Fruit fly (Drosophila melanogaster) whole organism, embryonic: ENCODE data around the gene Amacr.

Experiments used
- Atf6 ChIP-seq: fragments of 200-800 bp; sonication (Bioruptor generic); IDR thresholded peaks from 2 replicates; pipeline ENCODE4 v1.3.6; 2022; ENCODE audit warnings: missing biosample characterization, missing genetic modification characterization
- Awh ChIP-seq: fragments of 200-800 bp; sonication (Bioruptor generic); IDR thresholded peaks from 2 replicates; pipeline ENCODE4, ENCODE4 v1.3.6; 2022; ENCODE audit warnings: missing biosample characterization, missing genetic modification characterization
- CG10321 ChIP-seq: fragments of 200-800 bp; sonication (Bioruptor generic); IDR thresholded peaks from 2 replicates; pipeline ENCODE4 v1.3.6; 2022; ENCODE audit warnings: missing biosample characterization, missing genetic modification characterization
- CG10959 ChIP-seq: fragments of 200-800 bp; sonication (Bioruptor generic); IDR thresholded peaks from 2 replicates; pipeline ENCODE4 v1.3.6; 2022; ENCODE audit warnings: missing biosample characterization, missing genetic modification characterization
- CG12155 ChIP-seq: fragments of 200-800 bp; sonication (Bioruptor generic); optimal IDR thresholded peaks from 3 replicates; lab custom pipeline; 2016; ENCODE audit warnings: missing biosample characterization, missing genetic modification characterization
- CG12769 ChIP-seq: fragments of 200-800 bp; sonication (Bioruptor generic); optimal IDR thresholded peaks from 2 replicates; lab custom pipeline; 2019; ENCODE audit warnings: missing biosample characterization, mild to moderate bottlenecking, missing genetic modification characterization, moderate library complexity
- CG15479 ChIP-seq: fragments of 200-800 bp; sonication (Bioruptor generic); optimal IDR thresholded peaks from 3 replicates; lab custom pipeline; 2019; ENCODE audit warnings: missing biosample characterization, mild to moderate bottlenecking, missing genetic modification characterization, moderate library complexity
- CG1832 ChIP-seq: fragments of 200-800 bp; sonication (Bioruptor generic); optimal IDR thresholded peaks from 2 replicates; lab custom pipeline; 2017; ENCODE audit warnings: missing biosample characterization, mild to moderate bottlenecking, missing genetic modification characterization, inconsistent platforms
- CG2199 ChIP-seq: fragments of 200-800 bp; sonication (Bioruptor generic); IDR thresholded peaks from 3 replicates; pipeline ENCODE4 v1.3.6; 2022; ENCODE audit warnings: missing biosample characterization, missing genetic modification characterization
- CG34422 ChIP-seq: fragments of 200-800 bp; sonication (Bioruptor generic); IDR thresholded peaks from 3 replicates; pipeline ENCODE4 v1.3.6; 2022; ENCODE audit warnings: missing biosample characterization, missing genetic modification characterization
- CG3847 ChIP-seq: fragments of 200-800 bp; sonication (Bioruptor generic); IDR thresholded peaks from 2 replicates; pipeline ENCODE4 v1.3.6; 2022; ENCODE audit warnings: missing biosample characterization, missing genetic modification characterization
- CG4360 ChIP-seq: fragments of 200-800 bp; sonication (Bioruptor generic); IDR thresholded peaks from 2 replicates; pipeline ENCODE4 v1.3.6; 2022; ENCODE audit warnings: missing biosample characterization, missing genetic modification characterization
- CG43689 ChIP-seq: fragments of 200-800 bp; sonication (Bioruptor generic); IDR thresholded peaks from 2 replicates; pipeline ENCODE4 v1.3.6; 2022; ENCODE audit warnings: missing biosample characterization, missing genetic modification characterization
- CoRest ChIP-seq: fragments of 200-800 bp; sonication (Bioruptor generic); optimal IDR thresholded peaks from 3 replicates; lab custom pipeline; 2018; ENCODE audit warnings: missing biosample characterization, mild to moderate bottlenecking, missing genetic modification characterization, moderate library complexity
- D19B ChIP-seq: fragments of 200-800 bp; sonication (Bioruptor generic); optimal IDR thresholded peaks from 2 replicates; lab custom pipeline; 2017; ENCODE audit warnings: missing biosample characterization, mild to moderate bottlenecking, missing genetic modification characterization
- Deaf1 ChIP-seq: fragments of 200-800 bp; optimal IDR thresholded peaks from 3 replicates; lab custom pipeline; 2019; ENCODE audit warnings: missing biosample characterization, mild to moderate bottlenecking, missing genetic modification characterization, moderate library complexity
- Fer3 ChIP-seq: fragments of 200-800 bp; sonication (Bioruptor generic); optimal IDR thresholded peaks from 2 replicates; lab custom pipeline; 2018; ENCODE audit warnings: missing biosample characterization, mild to moderate bottlenecking, missing genetic modification characterization, moderate library complexity
- HHEX ChIP-seq: fragments of 200-800 bp; sonication (Bioruptor generic); optimal IDR thresholded peaks from 3 replicates; lab custom pipeline; 2017; ENCODE audit warnings: missing biosample characterization, mild to moderate bottlenecking, missing genetic modification characterization, missing genetic modification reagents
- HLHmδ ChIP-seq: fragments of 200-800 bp; sonication (Bioruptor generic); optimal IDR thresholded peaks from 2 replicates; lab custom pipeline; 2018; ENCODE audit warnings: missing biosample characterization, mild to moderate bottlenecking, missing genetic modification characterization, moderate library complexity
- Med ChIP-seq: fragments of 200-800 bp; sonication (Bioruptor generic); peaks from one replicate; lab custom pipeline; 2016; ENCODE audit warnings: missing biosample characterization, missing genetic modification characterization, mild to moderate bottlenecking, inconsistent platforms, moderate library complexity
- NK7.1 ChIP-seq: fragments of 200-800 bp; sonication (Bioruptor generic); optimal IDR thresholded peaks from 3 replicates; lab custom pipeline; 2016; ENCODE audit warnings: missing biosample characterization, missing genetic modification characterization
- Nf-YB ChIP-seq: fragments of 200-800 bp; sonication (Bioruptor generic); optimal IDR thresholded peaks from 3 replicates; lab custom pipeline; 2019; ENCODE audit warnings: missing biosample characterization, mild to moderate bottlenecking, missing genetic modification characterization, moderate library complexity
- Nf-YC ChIP-seq: fragments of 200-800 bp; optimal IDR thresholded peaks from 3 replicates; lab custom pipeline; 2019; ENCODE audit warnings: missing biosample characterization, mild to moderate bottlenecking, missing genetic modification characterization, moderate library complexity
- Pdp1 ChIP-seq, 2 experiments: fragments of 200-800 bp; sonication (Bioruptor generic); optimal IDR thresholded peaks; 3 replicates each; lab custom pipeline; 2016; ENCODE audit warnings: missing biosample characterization in 2 of 2, missing genetic modification characterization in 2 of 2, mild to moderate bottlenecking in 1 of 2, moderate library complexity in 1 of 2
- Taf1 ChIP-seq: fragments of 200-800 bp; sonication (Bioruptor generic); IDR thresholded peaks from 2 replicates; pipeline ENCODE4 v1.3.6; 2022; ENCODE audit warnings: missing biosample characterization, missing genetic modification characterization
- ara ChIP-seq: fragments of 200-800 bp; sonication (Bioruptor generic); IDR thresholded peaks from 2 replicates; pipeline ENCODE4 v1.3.6; 2022; ENCODE audit warnings: missing biosample characterization, missing genetic modification characterization
- ash1 ChIP-seq: fragments of 200-800 bp; sonication (Bioruptor generic); optimal IDR thresholded peaks from 2 replicates; lab custom pipeline; 2018; ENCODE audit warnings: missing biosample characterization, mild to moderate bottlenecking, missing genetic modification characterization
- cad ChIP-seq: fragments of >200 bp; optimal IDR thresholded peaks from 2 replicates; lab custom pipeline; 2017; ENCODE audit warnings: missing biosample characterization, missing genetic modification characterization
- disco-r ChIP-seq: fragments of 200-800 bp; sonication (Bioruptor generic); optimal IDR thresholded peaks from 2 replicates; lab custom pipeline; 2016; ENCODE audit warnings: missing biosample characterization, missing genetic modification characterization
- exex ChIP-seq: fragments of 200-800 bp; sonication (Bioruptor generic); optimal IDR thresholded peaks from 4 replicates; lab custom pipeline; 2018; ENCODE audit warnings: missing biosample characterization, mild to moderate bottlenecking, missing genetic modification characterization, moderate library complexity
- gcm ChIP-seq: fragments of 200-800 bp; sonication (Bioruptor generic); optimal IDR thresholded peaks from 2 replicates; lab custom pipeline; 2019; ENCODE audit warnings: missing biosample characterization, mild to moderate bottlenecking, missing genetic modification characterization, moderate library complexity
- grn ChIP-seq: fragments of 200-800 bp; sonication (Bioruptor generic); optimal IDR thresholded peaks from 3 replicates; lab custom pipeline; 2017; ENCODE audit warnings: missing biosample characterization, missing genetic modification characterization
- hth ChIP-seq: fragments of >200 bp; optimal IDR thresholded peaks from 2 replicates; lab custom pipeline; 2017; ENCODE audit warnings: inconsistent platforms
- nerfin-1 ChIP-seq: fragments of 200-800 bp; sonication (Bioruptor generic); optimal IDR thresholded peaks from 3 replicates; lab custom pipeline; 2019; ENCODE audit warnings: missing biosample characterization, mild to moderate bottlenecking, missing genetic modification characterization, moderate library complexity
- oc ChIP-seq: fragments of 200-800 bp; sonication (Bioruptor generic); optimal IDR thresholded peaks from 2 replicates; lab custom pipeline; 2018; ENCODE audit warnings: missing biosample characterization, mild to moderate bottlenecking, missing genetic modification characterization, moderate library complexity
- pan ChIP-seq, 4 experiments: fragments of >200 bp in 3 of 4; fragments of 200-800 bp in 1 of 4; sonication (Bioruptor generic) in 1 of 4; optimal IDR thresholded peaks in 3 of 4; IDR thresholded peaks in 1 of 4; 2 replicates each; pipeline versions ENCODE4 v1.3.6 to Lab custom; 2017 to 2022; ENCODE audit warnings: missing biosample characterization in 2 of 4, missing genetic modification characterization in 2 of 4, mixed read lengths in 1 of 4
- phol ChIP-seq: fragments of 200-800 bp; sonication (Bioruptor generic); optimal IDR thresholded peaks from 3 replicates; lab custom pipeline; 2018; ENCODE audit warnings: missing biosample characterization, mild to moderate bottlenecking, missing genetic modification characterization, moderate library complexity
- psq ChIP-seq: fragments of 200-800 bp; sonication (Bioruptor generic); optimal IDR thresholded peaks from 2 replicates; lab custom pipeline; 2017; ENCODE audit warnings: missing biosample characterization, missing genetic modification characterization
- sens ChIP-seq: fragments of 200-800 bp; sonication (Bioruptor generic); peaks from one replicate; lab custom pipeline; 2016; ENCODE audit warnings: missing biosample characterization, missing genetic modification characterization
- seq ChIP-seq: fragments of 200-800 bp; sonication (Bioruptor generic); IDR thresholded peaks from 2 replicates; pipeline ENCODE4 v1.3.6; 2022; ENCODE audit warnings: missing biosample characterization, missing genetic modification characterization
- sob ChIP-seq: fragments of 200-800 bp; sonication (Bioruptor generic); IDR thresholded peaks from 2 replicates; pipeline ENCODE4 v1.3.6; 2022; ENCODE audit warnings: missing biosample characterization, missing genetic modification characterization
- sug ChIP-seq: fragments of 200-800 bp; optimal IDR thresholded peaks from 2 replicates; lab custom pipeline; 2019; ENCODE audit warnings: missing biosample characterization, mild to moderate bottlenecking, missing genetic modification characterization, moderate library complexity
- tll ChIP-seq, 2 experiments: fragments of 200-800 bp in 1 of 2; fragments of >200 bp in 1 of 2; sonication (Bioruptor generic) in 1 of 2; optimal IDR thresholded peaks; 2 replicates each; lab custom pipeline; 2017 to 2019; ENCODE audit warnings: missing biosample characterization in 2 of 2, missing genetic modification characterization in 2 of 2, mild to moderate bottlenecking in 1 of 2, moderate library complexity in 1 of 2
- ttk ChIP-seq: fragments of 200-800 bp; sonication (Bioruptor generic); IDR thresholded peaks from 2 replicates; pipeline ENCODE4 v2.1.2; 2022; ENCODE audit warnings: missing biosample characterization, missing genetic modification characterization
- z ChIP-seq: fragments of 200-800 bp; sonication (Bioruptor generic); IDR thresholded peaks from 3 replicates; pipeline ENCODE4 v1.3.6; 2022; ENCODE audit warnings: missing biosample characterization, missing genetic modification characterization
- zen ChIP-seq: fragments of 200-800 bp; sonication (Bioruptor generic); optimal IDR thresholded peaks from 3 replicates; lab custom pipeline; 2018; ENCODE audit warnings: missing biosample characterization, mild to moderate bottlenecking, missing genetic modification characterization, moderate library complexity
- zfh1 ChIP-seq: fragments of 200-800 bp; sonication (Bioruptor generic); IDR thresholded peaks from 3 replicates; pipeline ENCODE4 v1.3.6; 2022; ENCODE audit warnings: missing biosample characterization, missing genetic modification characterization

The Amacr gene

DNA sequence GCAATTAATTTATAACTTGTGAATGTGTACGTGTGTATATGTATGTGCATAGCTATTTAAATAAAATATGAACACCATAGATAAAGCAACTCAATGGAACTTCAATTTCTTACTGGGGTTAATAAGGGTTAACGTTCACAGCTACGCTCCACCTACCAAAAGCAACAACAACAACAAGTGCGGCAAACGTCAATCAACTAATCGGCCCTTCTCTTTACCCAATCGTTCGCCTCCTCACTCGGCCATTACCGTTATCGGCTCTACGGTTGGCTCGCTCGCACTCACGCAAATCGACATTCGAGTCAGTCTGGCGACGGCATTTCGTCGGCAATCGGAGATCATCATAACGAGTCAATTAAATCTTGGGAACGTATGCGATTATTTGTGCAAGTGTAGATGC lies 30.9 kb upstream of the Amacr start:
- TF ChIP-seq CG4360 (GFP tag; lab: Robert Waterston, UW) (peak; percentile 98), Deaf1 (peak; percentile 87), disco-r (GFP tag; lab: Kevin White, UChicago) (no peak), pan (optimal IDR thresholded peaks at IDR 0.05; lab: Kevin White, UChicago) (no peak), pan (GFP tag; optimal IDR thresholded peaks at IDR 0.05 in 1 of 2, IDR thresholded peaks at IDR 0.05 in 1 of 2) (peak in 1 of 2 experiments; percentile 79), CoRest (tag; lab: Kevin White, UChicago) (peak; percentile 26), HLHmδ (GFP tag; lab: Kevin White, UChicago) (peak; percentile 44), Awh (0 out of 2 replicates have a peak, but pooled peaks have one; percentile 12), hth (peak; percentile 26), seq (GFP tag; lab: Robert Waterston, UW) (0 out of 2 replicates have a peak, but pooled peaks have one; percentile 20), phol (tag; lab: Kevin White, UChicago) (peak; percentile 17), CG12155 (GFP tag; lab: Kevin White, UChicago) (peak; percentile 2), zen (tag; lab: Kevin White, UChicago) (peak; percentile 40), z (GFP tag; lab: Robert Waterston, UW) (peak; percentile 68; the same call in 1 of the 3 replicates), Pdp1 (GFP tag; optimal IDR thresholded peaks at IDR 0.05; lab: Kevin White, UChicago) (peak in 1 of 2 experiments; percentile 1), nerfin-1 (tag; lab: Kevin White, UChicago) (no peak), ash1 (peak; percentile 81), Nf-YB (GFP tag; lab: Kevin White, UChicago) (peak; percentile 98), exex (tag; lab: Kevin White, UChicago) (peak; percentile 59), CG1832 (GFP tag; lab: Kevin White, UChicago) (peak; percentile 81), Fer3 (tag; lab: Kevin White, UChicago) (no peak), CG15479 (GFP tag; lab: Kevin White, UChicago) (peak; percentile 50), sens (peak; percentile 40), CG34422 (GFP tag; lab: Robert Waterston, UW) (peak; percentile 35; the same call in 1 of the 3 replicates), grn (peak; percentile 73), D19B (no peak), NK7.1 (no peak), Nf-YC (tag; lab: Kevin White, UChicago) (peak; percentile 97), CG12769 (tag; lab: Kevin White, UChicago) (no peak), CG2199 (0 out of 3 replicates have a peak, but pooled peaks have one; percentile 21), CG3847 (0 out of 2 replicates have a peak, but pooled peaks have one; percentile 18), Atf6 (GFP tag; lab: Robert Waterston, UW) (0 out of 2 replicates have a peak, but pooled peaks have one; percentile 19), Med (GFP tag; lab: Kevin White, UChicago) (peak; percentile 75), psq (peak; percentile 93), CG43689 (GFP tag; lab: Robert Waterston, UW) (no peak), zfh1 (0 out of 3 replicates have a peak, but pooled peaks have one; percentile 33), oc (tag; lab: Kevin White, UChicago) (peak; percentile 32), CG10959 (GFP tag; lab: Robert Waterston, UW) (peak; percentile 68), CG10321 (peak; percentile 97), gcm (GFP tag; lab: Kevin White, UChicago) (peak; percentile 35), Taf1 (GFP tag; lab: Robert Waterston, UW) (no peak), cad (GFP tag; lab: Kevin White, UChicago) (peak; percentile 33), sug (tag; lab: Kevin White, UChicago) (peak; percentile 7), sob (GFP tag; lab: Robert Waterston, UW) (peak; percentile 7; the same call in 1 of the 2 replicates), ttk (no peak), ara (GFP tag; lab: Robert Waterston, UW) (0 out of 2 replicates have a peak, but pooled peaks have one; percentile 27), HHEX (GFP tag; lab: Kevin White, UChicago) (no peak), tll (GFP tag; optimal IDR thresholded peaks at IDR 0.05; lab: Kevin White, UChicago) (peak in 1 of 2 experiments; percentile 60)
